Fruit fly (Drosophila melanogaster): ENCODE results near the gene Pgant7.
A peak's percentile ranks its signal among the peaks of the same experiment; 100 is the strongest.

Pgant7 gene

DNA sequence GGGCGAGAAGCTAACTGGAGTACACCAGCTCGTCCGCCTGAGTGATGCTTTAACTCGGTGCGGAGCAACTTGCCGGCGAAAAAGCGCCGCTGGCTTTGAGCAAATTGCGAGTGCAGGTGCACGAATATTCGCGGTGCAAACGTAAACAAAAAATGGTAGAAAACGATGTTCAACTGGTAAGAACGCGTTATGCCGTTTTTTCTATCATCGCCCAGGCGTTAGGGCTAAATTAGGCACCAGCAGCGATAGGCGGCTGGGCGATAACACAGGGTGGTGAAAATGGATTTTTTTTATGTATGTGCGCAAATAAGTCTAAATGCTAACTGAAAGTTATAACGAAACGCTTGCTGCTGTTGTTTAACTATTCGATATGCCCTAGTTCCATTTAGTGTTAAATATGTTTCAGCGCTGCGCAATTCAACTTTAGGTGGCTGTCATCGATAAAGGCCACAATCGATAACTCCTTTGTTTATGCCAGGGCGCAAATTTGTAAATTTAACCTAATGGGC lies at the start of gene Pgant7, which contains the start of gene Xrcc2:
Pgant7 (minus strand) TSS at position 308 of the 509 bp plus-strand sequence.
Xrcc2 (plus strand) TSS at position 449 of the 509 bp plus-strand sequence.
- no peak for TF ChIP-seq Pif1B (GFP tag; optimal IDR thresholded peaks at IDR 0.05)
- TF ChIP-seq CG8159 (tag; optimal IDR thresholded peaks at IDR 0.05), result no peak
- no peak for TF ChIP-seq CG10348 (GFP tag; IDR thresholded peaks at IDR 0.05)
- TF ChIP-seq rn (GFP tag; IDR thresholded peaks at IDR 0.05), result no peak
- no peak for TF ChIP-seq Ets98B (GFP tag; IDR thresholded peaks at IDR 0.05)
- TF ChIP-seq CG34367 (tag; optimal IDR thresholded peaks at IDR 0.05), result no peak
- no peak for TF ChIP-seq CG12605 (GFP tag; IDR thresholded peaks at IDR 0.05)
- no peak for TF ChIP-seq Pif1A (GFP tag; optimal IDR thresholded peaks at IDR 0.05)

DNA sequence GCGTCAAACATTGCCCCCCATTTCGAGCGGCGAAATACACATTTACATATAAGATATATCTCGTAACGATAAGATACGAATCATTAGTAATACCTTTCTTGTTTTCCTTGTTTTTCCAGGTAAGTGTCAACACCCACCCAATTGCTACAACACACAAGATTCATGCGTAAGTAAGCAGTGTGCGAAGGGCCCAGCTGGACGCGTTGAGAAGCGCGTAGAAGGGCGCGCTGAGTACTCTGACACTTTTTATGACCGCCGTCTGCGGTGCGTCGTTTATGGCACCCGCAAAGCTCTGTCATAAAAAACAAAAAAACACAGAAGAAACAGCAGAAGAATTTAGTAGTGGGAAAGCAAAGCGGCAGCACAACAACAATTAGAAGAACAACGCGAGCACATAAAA lies 47.9 kb upstream of the Pgant7 start:
- TF ChIP-seq CG12605 (GFP tag; IDR thresholded peaks at IDR 0.05) (no peak), rn (GFP tag; IDR thresholded peaks at IDR 0.05) (no peak), CG14655 (GFP tag; optimal IDR thresholded peaks at IDR 0.05) (no peak), CG13204 (GFP tag; optimal IDR thresholded peaks at IDR 0.05) (no peak), fd96Ca (GFP tag; IDR thresholded peaks at IDR 0.05) (no peak), Snoo (tag; optimal IDR thresholded peaks at IDR 0.05) (no peak), CG32121 (GFP tag; IDR thresholded peaks at IDR 0.05) (no peak), CG34367 (tag; optimal IDR thresholded peaks at IDR 0.05) (no peak), Ets98B (GFP tag; IDR thresholded peaks at IDR 0.05) (no peak), CG4496 (GFP tag; IDR thresholded peaks at IDR 0.05) (no peak), Pif1B (GFP tag; optimal IDR thresholded peaks at IDR 0.05) (no peak), Pif1A (GFP tag; optimal IDR thresholded peaks at IDR 0.05) (no peak), CG8301 (tag; optimal IDR thresholded peaks at IDR 0.05) (no peak), CG8159 (tag; optimal IDR thresholded peaks at IDR 0.05) (no peak), D1 (tag; optimal IDR thresholded peaks at IDR 0.05) (no peak), CG10348 (GFP tag; IDR thresholded peaks at IDR 0.05) (no peak), CG9948 (tag; optimal IDR thresholded peaks at IDR 0.05) (no peak), CG17806 (tag; optimal IDR thresholded peaks at IDR 0.05) (no peak), CG15710 (tag; optimal IDR thresholded peaks at IDR 0.05) (no peak), EcR (GFP tag; optimal IDR thresholded peaks at IDR 0.05) (no peak)

DNA sequence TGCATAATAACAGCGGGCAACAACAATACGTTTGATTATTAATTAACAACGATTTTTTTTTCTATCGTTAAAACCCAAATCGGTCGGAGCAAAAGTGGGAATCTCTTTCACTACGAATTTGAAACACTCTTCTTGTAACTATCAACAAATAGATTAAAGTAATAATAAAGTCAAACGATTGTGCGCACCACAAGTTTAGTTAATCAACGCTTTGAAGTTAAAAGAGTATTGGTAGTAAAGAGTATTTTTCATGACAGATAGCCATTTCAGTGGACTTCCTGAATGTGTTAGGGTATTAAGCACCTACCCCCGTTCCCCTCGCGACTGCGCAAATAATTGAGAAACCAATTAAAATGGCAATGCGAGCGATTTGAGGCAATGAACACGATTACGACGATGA lies 47.0 kb upstream of the Pgant7 start:
- peak; percentile 39 for TF ChIP-seq CG15710 (tag; optimal IDR thresholded peaks at IDR 0.05)
- TF ChIP-seq CG13204 (GFP tag; optimal IDR thresholded peaks at IDR 0.05), result no peak
- peak; percentile 29 for TF ChIP-seq Pif1B (GFP tag; optimal IDR thresholded peaks at IDR 0.05)
- peak; percentile 94 for TF ChIP-seq fd96Ca (GFP tag; IDR thresholded peaks at IDR 0.05)
- peak; percentile 41 for TF ChIP-seq CG34367 (tag; optimal IDR thresholded peaks at IDR 0.05)
- peak; percentile 59; the same call in 1 of the 2 replicates for TF ChIP-seq CG10348 (GFP tag; IDR thresholded peaks at IDR 0.05)
- peak; percentile 94 for TF ChIP-seq CG4496 (GFP tag; IDR thresholded peaks at IDR 0.05)
- TF ChIP-seq gl (tag; optimal IDR thresholded peaks at IDR 0.05), result no peak
- TF ChIP-seq CG9948 (tag; optimal IDR thresholded peaks at IDR 0.05), result peak; percentile 40
- no peak for TF ChIP-seq D1 (tag; optimal IDR thresholded peaks at IDR 0.05)
- TF ChIP-seq CG12605 (GFP tag; IDR thresholded peaks at IDR 0.05), result peak; percentile 63
- TF ChIP-seq CG8301 (tag; optimal IDR thresholded peaks at IDR 0.05), result peak; percentile 57
- TF ChIP-seq CG14655 (GFP tag; optimal IDR thresholded peaks at IDR 0.05), result peak; percentile 56
- TF ChIP-seq Ets98B (GFP tag; IDR thresholded peaks at IDR 0.05), result peak; percentile 91
- TF ChIP-seq CG32121 (GFP tag; IDR thresholded peaks at IDR 0.05), result peak; percentile 92
- TF ChIP-seq CG17806 (tag; optimal IDR thresholded peaks at IDR 0.05), result peak; percentile 37
- peak; percentile 59 for TF ChIP-seq Pif1A (GFP tag; optimal IDR thresholded peaks at IDR 0.05)
- TF ChIP-seq rn (GFP tag; IDR thresholded peaks at IDR 0.05), result peak; percentile 81
- no peak for TF ChIP-seq EcR (GFP tag; optimal IDR thresholded peaks at IDR 0.05)
- TF ChIP-seq Snoo (tag; optimal IDR thresholded peaks at IDR 0.05), result peak; percentile 23
- peak; percentile 29 for TF ChIP-seq CG8159 (tag; optimal IDR thresholded peaks at IDR 0.05)

DNA sequence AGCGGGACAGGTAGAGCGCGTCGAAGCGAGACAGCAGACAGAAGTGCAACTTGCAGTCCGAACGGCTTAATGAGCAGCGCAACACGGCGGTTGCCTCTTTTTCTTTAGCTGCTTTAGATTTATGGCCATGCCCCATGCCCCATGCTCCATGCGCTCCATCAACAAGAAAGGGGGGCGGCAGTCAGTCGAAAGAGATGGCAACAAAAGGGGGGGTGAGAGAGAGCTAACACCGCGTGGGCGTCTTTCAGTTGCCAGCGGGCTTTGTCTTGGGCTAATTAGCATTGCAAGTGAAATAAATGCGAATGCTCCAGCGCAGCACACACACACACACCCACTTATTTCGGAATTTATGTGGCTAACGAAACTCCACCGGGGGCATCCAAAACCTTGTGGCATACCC lies 45.4 kb upstream of the Pgant7 start:
- TF ChIP-seq CG8301 (tag; optimal IDR thresholded peaks at IDR 0.05) (no peak), Pif1A (GFP tag; optimal IDR thresholded peaks at IDR 0.05) (no peak)

DNA sequence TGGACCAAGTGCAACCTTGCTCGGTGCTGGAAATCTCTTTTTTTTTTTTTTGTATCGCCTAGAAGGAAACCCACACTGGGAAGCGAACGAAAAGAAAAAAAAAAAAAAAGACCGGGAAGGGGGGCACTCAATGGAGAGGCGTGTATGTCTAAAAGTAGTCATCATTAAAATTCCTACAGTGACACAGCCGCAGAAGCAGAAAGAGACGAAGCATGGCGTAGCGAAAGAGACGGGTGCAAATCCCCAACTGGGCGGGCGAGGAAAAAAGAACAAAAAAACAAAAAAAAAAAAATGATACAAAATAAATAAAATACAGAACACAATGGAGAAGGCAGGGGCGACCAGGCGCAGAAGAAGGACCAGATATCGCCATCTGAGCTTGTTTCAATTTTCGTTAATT lies 44.9 kb upstream of the Pgant7 start:
- TF ChIP-seq CG4496 (GFP tag; IDR thresholded peaks at IDR 0.05), result 0 out of 3 replicates have a peak, but pooled peaks have one; percentile 16
- TF ChIP-seq CG8159 (tag; optimal IDR thresholded peaks at IDR 0.05), result peak; percentile 70
- TF ChIP-seq CG9948 (tag; optimal IDR thresholded peaks at IDR 0.05), result peak; percentile 61
- peak; percentile 18; the same call in 1 of the 2 replicates for TF ChIP-seq CG12605 (GFP tag; IDR thresholded peaks at IDR 0.05)
- peak; percentile 66 for TF ChIP-seq CG15710 (tag; optimal IDR thresholded peaks at IDR 0.05)
- no peak for TF ChIP-seq CG10348 (GFP tag; IDR thresholded peaks at IDR 0.05)
- peak; percentile 64 for TF ChIP-seq CG13204 (GFP tag; optimal IDR thresholded peaks at IDR 0.05)
- TF ChIP-seq gl (tag; optimal IDR thresholded peaks at IDR 0.05), result peak; percentile 76
- no peak for TF ChIP-seq rn (GFP tag; IDR thresholded peaks at IDR 0.05)
- TF ChIP-seq Pif1A (GFP tag; optimal IDR thresholded peaks at IDR 0.05), result peak; percentile 64
- peak; percentile 55 for TF ChIP-seq Pif1B (GFP tag; optimal IDR thresholded peaks at IDR 0.05)
- peak; percentile 62 for TF ChIP-seq CG34367 (tag; optimal IDR thresholded peaks at IDR 0.05)
- TF ChIP-seq CG14655 (GFP tag; optimal IDR thresholded peaks at IDR 0.05), result peak; percentile 39
- no peak for TF ChIP-seq Ets98B (GFP tag; IDR thresholded peaks at IDR 0.05)
- no peak for TF ChIP-seq fd96Ca (GFP tag; IDR thresholded peaks at IDR 0.05)
- no peak for TF ChIP-seq Snoo (tag; optimal IDR thresholded peaks at IDR 0.05)
- TF ChIP-seq CG17806 (tag; optimal IDR thresholded peaks at IDR 0.05), result peak; percentile 58

DNA sequence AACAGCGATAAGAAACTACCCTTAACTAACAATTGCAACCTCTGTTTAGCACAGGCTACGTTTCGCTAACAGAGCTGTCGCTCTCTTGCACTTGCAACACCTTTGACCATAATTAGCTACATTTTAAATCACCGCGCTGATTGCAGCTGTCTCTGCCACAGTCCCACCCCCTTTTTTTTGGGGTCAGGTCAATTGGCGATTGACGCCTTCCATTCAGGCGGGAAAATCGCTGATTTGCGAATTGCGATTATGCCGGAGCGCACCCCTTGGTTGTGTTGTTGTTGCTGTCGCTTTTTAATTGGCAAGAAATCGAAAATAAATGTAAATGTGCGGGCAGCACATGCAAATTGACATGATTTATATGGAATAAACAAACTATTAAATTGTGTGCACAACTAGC lies 43.5 kb upstream of the Pgant7 start:
- no peak for TF ChIP-seq rn (GFP tag; IDR thresholded peaks at IDR 0.05)
- TF ChIP-seq CG14655 (GFP tag; optimal IDR thresholded peaks at IDR 0.05), result no peak
- TF ChIP-seq CG15710 (tag; optimal IDR thresholded peaks at IDR 0.05), result no peak
- TF ChIP-seq CG12605 (GFP tag; IDR thresholded peaks at IDR 0.05), result no peak
- no peak for TF ChIP-seq CG10348 (GFP tag; IDR thresholded peaks at IDR 0.05)
